Worm (Caenorhabditis elegans): Measurements from ENCODE around the gene eat-17.

The eat-17 gene

ce11 chrX:16418396-16418795 lies 1.8 kb upstream of the eat-17 start:
- TF ChIP-seq pqm-1 (tag; optimal IDR thresholded peaks at IDR 0.05) (no peak), ztf-16 (tag; optimal IDR thresholded peaks at IDR 0.05) (no peak), madf-2 (tag; optimal IDR thresholded peaks at IDR 0.05) (no peak), mec-3 (tag; optimal IDR thresholded peaks at IDR 0.05; ENCODE audit: borderline replicate concordance) (no peak), ceh-34 (tag; optimal IDR thresholded peaks at IDR 0.05) (no peak), hlh-30 (tag; optimal IDR thresholded peaks at IDR 0.05; ENCODE audit: insufficient read depth) (no peak), ceh-2 (tag; optimal IDR thresholded peaks at IDR 0.05) (no peak), gmeb-2 (tag; optimal IDR thresholded peaks at IDR 0.05) (no peak), lin-11 (tag; optimal IDR thresholded peaks at IDR 0.05) (no peak), K09A11.1 (tag; optimal IDR thresholded peaks at IDR 0.05; ENCODE audit: insufficient read depth) (no peak)

ce11 chrX:16414572-16414971 lies 2.1 kb downstream of the eat-17 start:
- no peak for TF ChIP-seq che-1 (tag; optimal IDR thresholded peaks at IDR 0.05)
- no peak for TF ChIP-seq nhr-232 (tag; optimal IDR thresholded peaks at IDR 0.05)
- peak; percentile 27 for TF ChIP-seq ref-2 (tag; optimal IDR thresholded peaks at IDR 0.05)
- no peak for TF ChIP-seq ceh-6 (GFP tag; optimal IDR thresholded peaks at IDR 0.05)
- no peak for TF ChIP-seq C08G9.2 (tag; optimal IDR thresholded peaks at IDR 0.05)
- TF ChIP-seq pat-9 (tag; optimal IDR thresholded peaks at IDR 0.05) = no peak
- TF ChIP-seq sdc-2 (tag; optimal IDR thresholded peaks at IDR 0.05) = peak; percentile 25
- TF ChIP-seq tbx-2 (tag; optimal IDR thresholded peaks at IDR 0.05) = no peak
- no peak for TF ChIP-seq fkh-10 (GFP tag; optimal IDR thresholded peaks at IDR 0.05)
- TF ChIP-seq ceh-19 (GFP tag; optimal IDR thresholded peaks at IDR 0.05) = no peak

ce11 chrX:16413208-16413995 lies 3.2 kb downstream of the eat-17 start:
- no peak for TF ChIP-seq ceh-19 (GFP tag; optimal IDR thresholded peaks at IDR 0.05)
- TF ChIP-seq elt-2 (tag; optimal IDR thresholded peaks at IDR 0.05) = peak; percentile 53
- no peak for TF ChIP-seq fax-1 (tag; optimal IDR thresholded peaks at IDR 0.05)
- no peak for TF ChIP-seq pros-1 (tag; optimal IDR thresholded peaks at IDR 0.05)
- no peak for TF ChIP-seq tbx-2 (tag; optimal IDR thresholded peaks at IDR 0.05)
- TF ChIP-seq hlh-30 (tag; optimal IDR thresholded peaks at IDR 0.05; ENCODE audit: insufficient read depth) = no peak
- no peak for TF ChIP-seq che-1 (tag; optimal IDR thresholded peaks at IDR 0.05)
- no peak for TF ChIP-seq ztf-16 (tag; optimal IDR thresholded peaks at IDR 0.05)

- TF ChIP-seq pqm-1 (tag; optimal IDR thresholded peaks at IDR 0.05) (no peak), ceh-2 (tag; optimal IDR thresholded peaks at IDR 0.05) (no peak), che-1 (tag; optimal IDR thresholded peaks at IDR 0.05) (no peak), K02D7.2 (tag; optimal IDR thresholded peaks at IDR 0.05) (no peak), hlh-13 (GFP tag; optimal IDR thresholded peaks at IDR 0.05) (no peak), hlh-8 (tag; optimal IDR thresholded peaks at IDR 0.05) (no peak), ama-1 (optimal IDR thresholded peaks at IDR 0.05) (no peak), rnt-1 (tag; optimal IDR thresholded peaks at IDR 0.05) (no peak), fkh-6 (tag; optimal IDR thresholded peaks at IDR 0.05) (no peak), ceh-6 (GFP tag; optimal IDR thresholded peaks at IDR 0.05) (no peak), ahr-1 (tag; optimal IDR thresholded peaks at IDR 0.05) (no peak), npax-4 (tag; optimal IDR thresholded peaks at IDR 0.05) (no peak), C38D4.7 (GFP tag; optimal IDR thresholded peaks at IDR 0.05) (no peak)
These were observed 4.7 kb downstream of the eat-17 start for ce11 chrX:16411985-16412384.

- TF ChIP-seq pha-4 (tag; optimal IDR thresholded peaks at IDR 0.05) (no peak), hlh-13 (GFP tag; optimal IDR thresholded peaks at IDR 0.05) (no peak), ref-2 (tag; optimal IDR thresholded peaks at IDR 0.05) (no peak), hlh-30 (tag; optimal IDR thresholded peaks at IDR 0.05; ENCODE audit: insufficient read depth) (no peak), pros-1 (tag; optimal IDR thresholded peaks at IDR 0.05) (no peak), sox-4 (tag; optimal IDR thresholded peaks at IDR 0.05) (no peak), pqm-1 (tag; optimal IDR thresholded peaks at IDR 0.05) (no peak), che-1 (tag; optimal IDR thresholded peaks at IDR 0.05) (no peak), unc-3 (GFP tag; conservative IDR thresholded peaks at IDR 0.05) (no peak), unc-3 (tag; optimal IDR thresholded peaks at IDR 0.05) (no peak), C38D4.7 (GFP tag; optimal IDR thresholded peaks at IDR 0.05) (no peak), C08G9.2 (tag; optimal IDR thresholded peaks at IDR 0.05) (no peak), elt-4 (tag; optimal IDR thresholded peaks at IDR 0.05) (no peak), odd-2 (tag; optimal IDR thresholded peaks at IDR 0.05) (no peak), ceh-30 (tag; optimal IDR thresholded peaks at IDR 0.05) (no peak), T23F11.4 (GFP tag; optimal IDR thresholded peaks at IDR 0.05) (no peak), ceh-14 (tag; optimal IDR thresholded peaks at IDR 0.05) (no peak), tbx-7 (tag; optimal IDR thresholded peaks at IDR 0.05) (no peak), ceh-34 (tag; optimal IDR thresholded peaks at IDR 0.05) (no peak), fax-1 (tag; optimal IDR thresholded peaks at IDR 0.05) (no peak), unc-42 (tag; optimal IDR thresholded peaks at IDR 0.05) (no peak)
These were observed 7.4 kb downstream of the eat-17 start for ce11 chrX:16409220-16409619.
